Fruit fly (Drosophila melanogaster) whole organism, embryonic: ENCODE data around the gene Fancl.

Experiments used
- C15 ChIP-seq: fragments of 200-800 bp; sonication (Bioruptor generic); IDR thresholded peaks from 3 replicates; pipeline ENCODE4 v1.3.6; 2022; ENCODE audit warnings: missing biosample characterization, missing genetic modification characterization
- CG10543 ChIP-seq: fragments of 200-800 bp; sonication (Bioruptor generic); optimal IDR thresholded peaks from 3 replicates; lab custom pipeline; 2017; ENCODE audit warnings: missing biosample characterization, mild to moderate bottlenecking, missing genetic modification characterization, moderate library complexity
- CG12744 ChIP-seq: fragments of 200-800 bp; sonication (Bioruptor generic); optimal IDR thresholded peaks from 2 replicates; lab custom pipeline; 2016; ENCODE audit warnings: missing biosample characterization, missing genetic modification characterization
- CG14014 ChIP-seq: fragments of 200-800 bp; sonication (Bioruptor generic); IDR thresholded peaks from 2 replicates; pipeline ENCODE4 v1.3.6; 2022; ENCODE audit warnings: missing biosample characterization, missing genetic modification characterization
- CG14441 ChIP-seq: fragments of 200-800 bp; sonication (Bioruptor generic); IDR thresholded peaks from 2 replicates; pipeline ENCODE4 v1.3.6; 2022; ENCODE audit warnings: missing biosample characterization, missing genetic modification characterization
- CG14710 ChIP-seq: fragments of 200-800 bp; sonication (Bioruptor generic); optimal IDR thresholded peaks from 3 replicates; lab custom pipeline; 2019; ENCODE audit warnings: missing biosample characterization, mild to moderate bottlenecking, missing genetic modification characterization, moderate library complexity
- CG14860 ChIP-seq: fragments of 200-800 bp; sonication (Bioruptor generic); IDR thresholded peaks from 3 replicates; pipeline ENCODE4 v1.3.6; 2022; ENCODE audit warnings: missing biosample characterization, missing genetic modification characterization; ENCODE audit not compliant: partially characterized antibody
- CG16813 ChIP-seq: fragments of 200-800 bp; sonication (Bioruptor generic); IDR thresholded peaks from 3 replicates; pipeline ENCODE4 v1.3.6; 2022; ENCODE audit warnings: missing biosample characterization, missing genetic modification characterization; ENCODE audit not compliant: partially characterized antibody
- CG1832 ChIP-seq: fragments of 200-800 bp; sonication (Bioruptor generic); optimal IDR thresholded peaks from 2 replicates; lab custom pipeline; 2017; ENCODE audit warnings: missing biosample characterization, mild to moderate bottlenecking, missing genetic modification characterization, inconsistent platforms
- CG2120 ChIP-seq: fragments of 200-800 bp; sonication (Bioruptor generic); optimal IDR thresholded peaks from 3 replicates; lab custom pipeline; 2016; ENCODE audit warnings: missing biosample characterization, missing genetic modification characterization
- CG31224 ChIP-seq: fragments of 200-800 bp; sonication (Bioruptor generic); IDR thresholded peaks from 2 replicates; pipeline ENCODE4 v1.3.6; 2022; ENCODE audit warnings: missing biosample characterization, missing genetic modification characterization
- CG32532 ChIP-seq: fragments of 200-800 bp; sonication (Bioruptor generic); IDR thresholded peaks from 2 replicates; pipeline ENCODE4 v1.3.6; 2022; ENCODE audit warnings: missing biosample characterization, missing genetic modification characterization
- CG32772 ChIP-seq: fragments of 200-800 bp; sonication (Bioruptor generic); IDR thresholded peaks from 2 replicates; pipeline ENCODE4 v1.3.6; 2022; ENCODE audit warnings: missing biosample characterization, missing genetic modification characterization
- CG34224 ChIP-seq: fragments of 200-800 bp; sonication (Bioruptor generic); IDR thresholded peaks from 3 replicates; pipeline ENCODE4 v1.3.6; 2022; ENCODE audit warnings: missing biosample characterization, missing genetic modification characterization; ENCODE audit not compliant: partially characterized antibody
- CG4328 ChIP-seq: fragments of 200-800 bp; sonication (Bioruptor generic); optimal IDR thresholded peaks from 3 replicates; lab custom pipeline; 2017; ENCODE audit warnings: missing biosample characterization, missing genetic modification reagents, missing genetic modification characterization
- CG4617 ChIP-seq: fragments of 200-800 bp; sonication (Bioruptor generic); optimal IDR thresholded peaks from 3 replicates; lab custom pipeline; 2016; ENCODE audit warnings: missing biosample characterization, missing genetic modification characterization, borderline replicate concordance
- CG7987 ChIP-seq: fragments of 200-800 bp; sonication (Bioruptor generic); optimal IDR thresholded peaks from 2 replicates; lab custom pipeline; 2018; ENCODE audit warnings: missing biosample characterization, mild to moderate bottlenecking, missing genetic modification characterization, moderate library complexity
- CHES-1-like ChIP-seq: fragments of 200-800 bp; sonication (Bioruptor generic); optimal IDR thresholded peaks from 2 replicates; lab custom pipeline; 2016; ENCODE audit warnings: missing biosample characterization, missing genetic modification characterization
- Dref ChIP-seq: fragments of 200-800 bp; sonication (Bioruptor generic); IDR thresholded peaks from 2 replicates; pipeline ENCODE4 v1.3.6; 2022; ENCODE audit warnings: missing biosample characterization, missing genetic modification characterization
- Ets97D ChIP-seq: fragments of 200-800 bp; sonication (Bioruptor generic); optimal IDR thresholded peaks from 3 replicates; lab custom pipeline; 2016; ENCODE audit warnings: missing biosample characterization, missing genetic modification characterization
- Hmr ChIP-seq: fragments of 200-800 bp; sonication (Bioruptor generic); optimal IDR thresholded peaks from 3 replicates; lab custom pipeline; 2017; ENCODE audit warnings: mild to moderate bottlenecking, missing biosample characterization, missing genetic modification reagents, missing genetic modification characterization
- Jarid2 ChIP-seq: fragments of 200-800 bp; sonication (Bioruptor generic); optimal IDR thresholded peaks from 3 replicates; lab custom pipeline; 2017; ENCODE audit warnings: mild to moderate bottlenecking, missing biosample characterization, missing genetic modification reagents, missing genetic modification characterization
- Scr ChIP-seq: fragments of 200-800 bp; sonication (Bioruptor generic); IDR thresholded peaks from 2 replicates; pipeline ENCODE4 v1.3.6; 2022; ENCODE audit warnings: missing biosample characterization, missing genetic modification characterization; ENCODE audit not compliant: partially characterized antibody
- Side ChIP-seq: fragments of 200-800 bp; sonication (Bioruptor generic); optimal IDR thresholded peaks from 2 replicates; lab custom pipeline; 2016; ENCODE audit warnings: missing biosample characterization, missing genetic modification characterization
- aop ChIP-seq: fragments of 200-800 bp; sonication (Bioruptor generic); IDR thresholded peaks from 2 replicates; pipeline ENCODE4 v1.3.6; 2022; ENCODE audit warnings: missing biosample characterization, missing genetic modification characterization
- ap ChIP-seq: fragments of 200-800 bp; sonication (Bioruptor generic); IDR thresholded peaks from 2 replicates; pipeline ENCODE4 v1.3.6; 2022; ENCODE audit warnings: missing biosample characterization, missing genetic modification characterization
- chinmo ChIP-seq: fragments of 200-800 bp; sonication (Bioruptor generic); IDR thresholded peaks from 4 replicates; pipeline ENCODE4 v1.3.6; 2022; ENCODE audit warnings: missing biosample characterization, missing genetic modification characterization; ENCODE audit not compliant: partially characterized antibody
- crp ChIP-seq, 2 experiments: fragments of 200-800 bp; sonication (Bioruptor generic); optimal IDR thresholded peaks; 2 replicates in 1 of 2; 3 replicates in 1 of 2; lab custom pipeline; 2017; ENCODE audit warnings: missing biosample characterization in 2 of 2, missing genetic modification characterization in 2 of 2, mild to moderate bottlenecking in 1 of 2, moderate library complexity in 1 of 2
- da ChIP-seq: fragments of 200-800 bp; sonication (Bioruptor generic); optimal IDR thresholded peaks from 2 replicates; lab custom pipeline; 2016; ENCODE audit warnings: missing biosample characterization, missing genetic modification characterization
- dan ChIP-seq: fragments of 200-800 bp; sonication (Bioruptor generic); IDR thresholded peaks from 2 replicates; pipeline ENCODE4 v1.3.6; 2022; ENCODE audit warnings: missing biosample characterization, missing genetic modification characterization
- dimm ChIP-seq: fragments of 200-800 bp; sonication (Bioruptor generic); IDR thresholded peaks from 2 replicates; pipeline ENCODE4 v1.3.6; 2022; ENCODE audit warnings: missing biosample characterization, missing genetic modification characterization
- ewg ChIP-seq: fragments of 200-800 bp; sonication (Bioruptor generic); optimal IDR thresholded peaks from 3 replicates; lab custom pipeline; 2017; ENCODE audit warnings: mild to moderate bottlenecking, missing biosample characterization, missing genetic modification reagents, missing genetic modification characterization
- gcm ChIP-seq: fragments of 200-800 bp; sonication (Bioruptor generic); optimal IDR thresholded peaks from 2 replicates; lab custom pipeline; 2019; ENCODE audit warnings: missing biosample characterization, mild to moderate bottlenecking, missing genetic modification characterization, moderate library complexity
- jing ChIP-seq: fragments of 200-800 bp; sonication (Bioruptor generic); optimal IDR thresholded peaks from 2 replicates; lab custom pipeline; 2018; ENCODE audit warnings: missing biosample characterization, mild to moderate bottlenecking, missing genetic modification characterization
- nerfin-1 ChIP-seq: fragments of 200-800 bp; sonication (Bioruptor generic); optimal IDR thresholded peaks from 3 replicates; lab custom pipeline; 2019; ENCODE audit warnings: missing biosample characterization, mild to moderate bottlenecking, missing genetic modification characterization, moderate library complexity
- onecut ChIP-seq: fragments of 200-800 bp; sonication (Bioruptor generic); IDR thresholded peaks from 2 replicates; pipeline ENCODE4 v1.3.6; 2022; ENCODE audit warnings: missing biosample characterization, missing genetic modification characterization
- scrt ChIP-seq: fragments of 200-800 bp; sonication (Bioruptor generic); optimal IDR thresholded peaks from 2 replicates; lab custom pipeline; 2018; ENCODE audit warnings: missing biosample characterization, mild to moderate bottlenecking, missing genetic modification characterization, moderate library complexity
- seq ChIP-seq: fragments of 200-800 bp; sonication (Bioruptor generic); IDR thresholded peaks from 2 replicates; pipeline ENCODE4 v1.3.6; 2022; ENCODE audit warnings: missing biosample characterization, missing genetic modification characterization
- sima ChIP-seq: fragments of 200-800 bp; sonication (Bioruptor generic); optimal IDR thresholded peaks from 2 replicates; lab custom pipeline; 2016; ENCODE audit warnings: missing biosample characterization, missing genetic modification characterization
- sr ChIP-seq: fragments of 200-800 bp; sonication (Bioruptor generic); IDR thresholded peaks from 3 replicates; pipeline ENCODE4 v1.3.6; 2022; ENCODE audit warnings: missing biosample characterization, missing genetic modification characterization
- tap ChIP-seq: fragments of 200-800 bp; optimal IDR thresholded peaks from 3 replicates; lab custom pipeline; 2019; ENCODE audit warnings: missing biosample characterization, mild to moderate bottlenecking, missing genetic modification characterization, moderate library complexity
- tgo ChIP-seq: fragments of 200-800 bp; sonication (Bioruptor generic); IDR thresholded peaks from 3 replicates; pipeline ENCODE4 v1.3.6; 2022; ENCODE audit warnings: missing biosample characterization, missing genetic modification characterization
- tx ChIP-seq: fragments of 200-800 bp; sonication (Bioruptor generic); optimal IDR thresholded peaks from 2 replicates; lab custom pipeline; 2016; ENCODE audit warnings: missing biosample characterization, missing genetic modification characterization
- wor ChIP-seq: fragments of 200-800 bp; sonication (Bioruptor generic); IDR thresholded peaks from 2 replicates; pipeline ENCODE4 v1.3.6; 2022; ENCODE audit warnings: missing biosample characterization, missing genetic modification characterization
- zf30C ChIP-seq: fragments of 200-800 bp; sonication (Bioruptor generic); optimal IDR thresholded peaks from 3 replicates; lab custom pipeline; 2018; ENCODE audit warnings: missing biosample characterization, mild to moderate bottlenecking, missing genetic modification characterization

Fancl gene

dm6 chr3R:10076665-10077064, 24.0 kb upstream of the Fancl start (continued):
- TF ChIP-seq sima (GFP tag; lab: Kevin White, UChicago) = no peak
- TF ChIP-seq, all 482 proteins: peak for 24

DNA sequence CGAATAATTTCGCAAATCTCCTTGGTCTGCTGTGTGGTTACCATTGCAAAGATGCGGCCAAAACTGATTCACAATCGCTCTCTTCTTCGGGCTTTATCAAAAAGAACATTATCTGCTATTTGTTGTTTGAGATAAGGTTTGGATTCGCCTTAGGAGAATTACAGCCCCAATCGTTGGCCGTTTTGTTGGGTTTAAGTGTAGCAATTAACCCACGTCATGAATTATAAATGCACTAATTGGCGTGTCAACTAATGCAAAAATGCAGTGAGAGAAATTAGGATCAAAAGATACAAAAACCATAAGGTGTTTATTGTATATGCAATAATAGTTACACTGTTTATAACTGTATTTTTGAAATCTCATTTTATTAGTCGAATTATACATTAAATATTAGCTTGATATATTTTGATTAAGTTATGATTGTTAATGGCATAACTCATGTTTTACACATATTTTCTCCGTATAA, 22.7 kb upstream of the Fancl start, which contains the start of gene Alp13:
Alp13 (minus strand) TSS at position 51 of the 466 bp plus-strand sequence.
- no peak for TF ChIP-seq Jarid2 (GFP tag; lab: Kevin White, UChicago)
- TF ChIP-seq wor (GFP tag; lab: Robert Waterston, UW) = no peak
- no peak for TF ChIP-seq CG10543 (GFP tag; lab: Kevin White, UChicago)
- no peak for TF ChIP-seq CG34224 (GFP tag; lab: Robert Waterston, UW)
- no peak for TF ChIP-seq C15 (GFP tag; lab: Robert Waterston, UW)
- TF ChIP-seq CHES-1-like (GFP tag; lab: Kevin White, UChicago) = no peak
- TF ChIP-seq CG2120 (GFP tag; lab: Kevin White, UChicago) = no peak
- no peak for TF ChIP-seq dan (GFP tag; lab: Robert Waterston, UW)
- TF ChIP-seq CG14441 (GFP tag; lab: Robert Waterston, UW) = no peak
- TF ChIP-seq CG4328 = no peak

- no peak for TF ChIP-seq Dref (GFP tag; lab: Robert Waterston, UW)
- no peak for TF ChIP-seq CG14860 (GFP tag; lab: Robert Waterston, UW)
- no peak for TF ChIP-seq tx (GFP tag; lab: Kevin White, UChicago)
- TF ChIP-seq tgo (GFP tag; lab: Robert Waterston, UW) = no peak
- no peak for TF ChIP-seq CG7987 (GFP tag; lab: Kevin White, UChicago)
- TF ChIP-seq CG32772 (GFP tag; lab: Robert Waterston, UW) = no peak
- TF ChIP-seq CG14710 (tag; lab: Kevin White, UChicago) = no peak
- TF ChIP-seq zf30C = no peak
- no peak for TF ChIP-seq crp (GFP tag; optimal IDR thresholded peaks at IDR 0.05; lab: Kevin White, UChicago)
- no peak for TF ChIP-seq CG12744 (GFP tag; lab: Kevin White, UChicago)
- no peak for TF ChIP-seq CG14014 (GFP tag; lab: Robert Waterston, UW)
- no peak for TF ChIP-seq Scr (GFP tag; lab: Robert Waterston, UW)
- no peak for TF ChIP-seq ap (GFP tag; lab: Robert Waterston, UW)
- TF ChIP-seq CG31224 (GFP tag; lab: Robert Waterston, UW) = no peak
- no peak for TF ChIP-seq da (GFP tag; lab: Kevin White, UChicago)
- no peak for TF ChIP-seq gcm (GFP tag; lab: Kevin White, UChicago)
- no peak for TF ChIP-seq Side (GFP tag; lab: Kevin White, UChicago)
- TF ChIP-seq aop (GFP tag; lab: Robert Waterston, UW) = no peak
These were observed 18.1 kb upstream of the Fancl start, which contains the start of gene nerfin-2 for dm6 chr3R:10070817-10071216. Gene nerfin-2 (plus strand): TSS chr3R:10071117.

dm6 chr3R:10070195-10070594, 17.5 kb upstream of the Fancl start:
- TF ChIP-seq Dref (GFP tag; lab: Robert Waterston, UW) = 0 out of 2 replicates have a peak, but pooled peaks have one; percentile 1
- TF ChIP-seq sr (GFP tag; lab: Robert Waterston, UW) = no peak
- 0 out of 2 replicates have a peak, but pooled peaks have one; percentile 12 for TF ChIP-seq dimm
- 0 out of 3 replicates have a peak, but pooled peaks have one; percentile 16 for TF ChIP-seq CG16813
- peak; percentile 79 for TF ChIP-seq nerfin-1 (tag; lab: Kevin White, UChicago)
- no peak for TF ChIP-seq Hmr (GFP tag; lab: Kevin White, UChicago)
- peak; percentile 46; the same call in 1 of the 2 replicates for TF ChIP-seq seq (GFP tag; lab: Robert Waterston, UW)
- no peak for TF ChIP-seq tap (tag; lab: Kevin White, UChicago)
- no peak for TF ChIP-seq jing (GFP tag; lab: Kevin White, UChicago)
- TF ChIP-seq CG32532 = 0 out of 2 replicates have a peak, but pooled peaks have one; percentile 25
- TF ChIP-seq dan (GFP tag; lab: Robert Waterston, UW) = 0 out of 2 replicates have a peak, but pooled peaks have one; percentile 18
- TF ChIP-seq scrt (GFP tag; lab: Kevin White, UChicago) = peak; percentile 95
- no peak for TF ChIP-seq Ets97D (GFP tag; lab: Kevin White, UChicago)
- TF ChIP-seq chinmo (GFP tag; lab: Robert Waterston, UW) = peak; percentile 63; the same call in 1 of the 4 replicates
- peak; percentile 39; the same call in 1 of the 2 replicates for TF ChIP-seq onecut
- peak; percentile 95 for TF ChIP-seq ewg (GFP tag; lab: Kevin White, UChicago)
- no peak for TF ChIP-seq CG32772 (GFP tag; lab: Robert Waterston, UW)
- TF ChIP-seq CG4617 (GFP tag; lab: Kevin White, UChicago) = no peak
- peak; percentile 32 for TF ChIP-seq CG1832 (GFP tag; lab: Kevin White, UChicago)
